Fruit fly (Drosophila melanogaster): ENCODE measurements around the gene CG10514.
A peak's percentile ranks its signal among the peaks of the same experiment; 100 is the strongest.

Gene CG10514

DNA sequence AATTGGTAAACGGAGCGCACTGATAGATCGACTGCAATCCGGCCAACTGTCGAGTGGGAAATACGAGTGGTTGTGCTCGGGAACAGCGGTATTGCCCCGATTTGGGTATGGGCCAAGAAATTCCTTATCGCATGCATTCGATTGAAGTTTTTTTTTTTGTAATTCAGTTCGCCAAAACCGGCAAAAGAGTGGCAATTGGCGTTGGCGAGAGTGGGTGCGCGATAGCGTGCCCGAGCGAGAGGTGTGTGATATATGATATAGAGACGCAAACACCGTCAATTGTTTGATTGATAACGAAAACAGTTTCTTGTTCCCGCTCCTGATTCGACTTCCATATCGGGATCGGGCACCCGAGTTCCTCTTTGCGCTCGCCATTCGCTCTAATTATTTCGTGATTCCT lies 34.1 kb upstream of the CG10514 start, which contains the start of gene CG31087 (continued):
- TF ChIP-seq exex (tag; optimal IDR thresholded peaks at IDR 0.05) (peak; percentile 56), yki (optimal IDR thresholded peaks at IDR 0.05) (no peak), CG5953 (GFP tag; IDR thresholded peaks at IDR 0.05) (no peak), seq (GFP tag; IDR thresholded peaks at IDR 0.05) (no peak)

DNA sequence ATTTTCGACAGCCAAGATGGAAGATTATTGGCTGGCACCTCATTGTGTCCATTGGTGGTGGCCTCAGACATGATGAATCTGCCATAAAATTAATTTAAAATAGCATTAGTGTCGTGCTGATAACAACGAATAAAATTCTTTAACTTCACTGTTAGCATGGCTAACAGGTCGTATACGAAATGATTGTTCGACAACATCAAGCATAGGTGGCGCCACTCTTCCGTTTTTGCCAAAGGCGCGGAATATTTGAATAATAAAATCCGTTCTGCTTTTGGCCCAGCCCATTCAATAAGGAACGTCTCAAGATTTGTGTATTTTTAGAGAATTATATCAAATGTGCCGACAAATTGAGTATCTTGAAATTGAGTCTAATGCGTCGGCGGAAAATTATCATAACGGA lies 32.9 kb upstream of the CG10514 start:
- TF ChIP-seq CG8359 (GFP tag; optimal IDR thresholded peaks at IDR 0.05; ENCODE audit: borderline replicate concordance) = no peak
- peak; percentile 26 for TF ChIP-seq caup (GFP tag; optimal IDR thresholded peaks at IDR 0.05; ENCODE audit: severe bottlenecking)
- no peak for TF ChIP-seq CG4328 (GFP tag; optimal IDR thresholded peaks at IDR 0.05)
- TF ChIP-seq CG9437 (GFP tag; optimal IDR thresholded peaks at IDR 0.05) = peak; percentile 1
- TF ChIP-seq Poxn (GFP tag; IDR thresholded peaks at IDR 0.05) = no peak
- peak; percentile 89 for TF ChIP-seq CTCF (GFP tag; optimal IDR thresholded peaks at IDR 0.05)
- TF ChIP-seq CG12071 (GFP tag; optimal IDR thresholded peaks at IDR 0.05) = no peak
- no peak for TF ChIP-seq az2 (GFP tag; optimal IDR thresholded peaks at IDR 0.05)
- TF ChIP-seq Meics (GFP tag; optimal IDR thresholded peaks at IDR 0.05) = peak; percentile 27
- TF ChIP-seq E2f2 (GFP tag; IDR thresholded peaks at IDR 0.05) = peak; percentile 63
- TF ChIP-seq Dp (GFP tag; optimal IDR thresholded peaks at IDR 0.05) = peak; percentile 45
- TF ChIP-seq CG15514 (GFP tag; optimal IDR thresholded peaks at IDR 0.05) = peak; percentile 29
- TF ChIP-seq CG17359 (tag; optimal IDR thresholded peaks at IDR 0.05) = no peak
- TF ChIP-seq CG17612 (GFP tag; IDR thresholded peaks at IDR 0.05) = no peak
- TF ChIP-seq Ada2b (GFP tag; IDR thresholded peaks at IDR 0.05) = no peak
- TF ChIP-seq CG3281 (GFP tag; optimal IDR thresholded peaks at IDR 0.05) = peak; percentile 11
- TF ChIP-seq CG11398 (GFP tag; optimal IDR thresholded peaks at IDR 0.05) = no peak
- no peak for TF ChIP-seq pfk (GFP tag; optimal IDR thresholded peaks at IDR 0.05)
- TF ChIP-seq CG12744 (GFP tag; optimal IDR thresholded peaks at IDR 0.05) = no peak
- no peak for TF ChIP-seq gem (tag; optimal IDR thresholded peaks at IDR 0.05)
- no peak for TF ChIP-seq CG17912 (GFP tag; optimal IDR thresholded peaks at IDR 0.05)
- peak; percentile 11 for TF ChIP-seq CG1233 (GFP tag; optimal IDR thresholded peaks at IDR 0.05)
- TF ChIP-seq Ets65A (GFP tag) = peak; percentile 43
- TF ChIP-seq CG10209 (GFP tag; optimal IDR thresholded peaks at IDR 0.05) = no peak
- TF ChIP-seq psq (GFP tag; optimal IDR thresholded peaks at IDR 0.05) = no peak
- peak; percentile 26 for TF ChIP-seq lab (GFP tag; optimal IDR thresholded peaks at IDR 0.05)
- TF ChIP-seq CG7839 (tag; optimal IDR thresholded peaks at IDR 0.05) = peak; percentile 11
- TF ChIP-seq MESR4 (GFP tag; optimal IDR thresholded peaks at IDR 0.05) = no peak
- TF ChIP-seq sc (optimal IDR thresholded peaks at IDR 0.05) = no peak
- no peak for TF ChIP-seq sc (GFP tag; optimal IDR thresholded peaks at IDR 0.05)
- no peak for TF ChIP-seq CG17385 (GFP tag; optimal IDR thresholded peaks at IDR 0.05)
- TF ChIP-seq CG13296 (GFP tag; optimal IDR thresholded peaks at IDR 0.05) = peak; percentile 23
- no peak for TF ChIP-seq CkIIα-i1 (GFP tag; IDR thresholded peaks at IDR 0.05)
- peak; percentile 70 for TF ChIP-seq Med (GFP tag)
- no peak for TF ChIP-seq CG4424 (GFP tag; optimal IDR thresholded peaks at IDR 0.05)
- no peak for TF ChIP-seq CG6791 (GFP tag; IDR thresholded peaks at IDR 0.05; ENCODE audit: partially characterized antibody)
- TF ChIP-seq gt (GFP tag; IDR thresholded peaks at IDR 0.05) = no peak
- no peak for TF ChIP-seq CG3847 (GFP tag; IDR thresholded peaks at IDR 0.05)
- TF ChIP-seq CG11696 (GFP tag; IDR thresholded peaks at IDR 0.05) = no peak
- peak; percentile 3 for TF ChIP-seq bcd (GFP tag; optimal IDR thresholded peaks at IDR 0.05)
- TF ChIP-seq mld (GFP tag; IDR thresholded peaks at IDR 0.05; ENCODE audit: partially characterized antibody) = no peak
- TF ChIP-seq Dip2 (GFP tag; IDR thresholded peaks at IDR 0.05) = peak; percentile 84
- peak; percentile 49 for TF ChIP-seq mirr (GFP tag; optimal IDR thresholded peaks at IDR 0.05)
- no peak for TF ChIP-seq Atf3 (GFP tag; optimal IDR thresholded peaks at IDR 0.05)
- TF ChIP-seq CG10431 (GFP tag; optimal IDR thresholded peaks at IDR 0.05) = no peak
- peak; percentile 22 for TF ChIP-seq Ets97D (GFP tag; optimal IDR thresholded peaks at IDR 0.05)
- no peak for TF ChIP-seq esg (GFP tag; conservative IDR thresholded peaks at IDR 0.05)
